Fruit fly (Drosophila melanogaster) whole organism, embryonic: Measurements from ENCODE around the gene Tm1.
A peak's percentile ranks its signal among the peaks of the same experiment; 100 is the strongest.

Experiments
- Ada2b ChIP-seq: fragments of 200-800 bp; sonication (Bioruptor generic); IDR thresholded peaks from 2 replicates; pipeline ENCODE4 v1.3.6; 2022; ENCODE audit warnings: missing biosample characterization, missing genetic modification characterization
- Asciz ChIP-seq: fragments of 200-800 bp; sonication (Bioruptor generic); optimal IDR thresholded peaks from 2 replicates; lab custom pipeline; 2017; ENCODE audit warnings: missing biosample characterization, mild to moderate bottlenecking, missing genetic modification characterization, missing genetic modification reagents
- Atf6 ChIP-seq: fragments of 200-800 bp; sonication (Bioruptor generic); IDR thresholded peaks from 2 replicates; pipeline ENCODE4 v1.3.6; 2022; ENCODE audit warnings: missing biosample characterization, missing genetic modification characterization
- BtbVII ChIP-seq: fragments of 200-800 bp; sonication (Bioruptor generic); optimal IDR thresholded peaks from 3 replicates; lab custom pipeline; 2017; ENCODE audit warnings: missing biosample characterization, mild to moderate bottlenecking, missing genetic modification characterization
- Bteb2 ChIP-seq: fragments of 200-800 bp; sonication (Bioruptor generic); optimal IDR thresholded peaks from 2 replicates; lab custom pipeline; 2016; ENCODE audit warnings: missing biosample characterization, missing genetic modification characterization
- CG10267 ChIP-seq: fragments of 200-800 bp; sonication (Bioruptor generic); optimal IDR thresholded peaks from 2 replicates; lab custom pipeline; 2018; ENCODE audit warnings: missing biosample characterization, mild to moderate bottlenecking, missing genetic modification characterization, moderate library complexity
- CG10321 ChIP-seq: fragments of 200-800 bp; sonication (Bioruptor generic); IDR thresholded peaks from 2 replicates; pipeline ENCODE4 v1.3.6; 2022; ENCODE audit warnings: missing biosample characterization, missing genetic modification characterization
- CG10366 ChIP-seq: fragments of 200-800 bp; sonication (Bioruptor generic); IDR thresholded peaks from 2 replicates; pipeline ENCODE4 v1.3.6; 2022; ENCODE audit warnings: missing biosample characterization, missing genetic modification characterization
- CG10543 ChIP-seq: fragments of 200-800 bp; sonication (Bioruptor generic); optimal IDR thresholded peaks from 3 replicates; lab custom pipeline; 2017; ENCODE audit warnings: missing biosample characterization, mild to moderate bottlenecking, missing genetic modification characterization, moderate library complexity
- CG10979 ChIP-seq: fragments of 200-800 bp; sonication (Bioruptor generic); optimal IDR thresholded peaks from 2 replicates; lab custom pipeline; 2018; ENCODE audit warnings: missing biosample characterization, mild to moderate bottlenecking, missing genetic modification characterization, moderate library complexity
- CG12219 ChIP-seq: fragments of 200-800 bp; sonication (Bioruptor generic); optimal IDR thresholded peaks from 3 replicates; lab custom pipeline; 2018; ENCODE audit warnings: missing biosample characterization, mild to moderate bottlenecking, missing genetic modification characterization
- CG1602 ChIP-seq: fragments of 200-800 bp; sonication (Bioruptor generic); optimal IDR thresholded peaks from 3 replicates; lab custom pipeline; 2016; ENCODE audit warnings: missing biosample characterization, missing genetic modification characterization
- CG17385 ChIP-seq: fragments of 200-800 bp; sonication (Bioruptor generic); optimal IDR thresholded peaks from 3 replicates; lab custom pipeline; 2018; ENCODE audit warnings: missing biosample characterization, mild to moderate bottlenecking, missing genetic modification characterization
- CG17802 ChIP-seq: fragments of 200-800 bp; sonication (Bioruptor generic); optimal IDR thresholded peaks from 2 replicates; lab custom pipeline; 2018; ENCODE audit warnings: missing biosample characterization, mild to moderate bottlenecking, missing genetic modification characterization, moderate library complexity
- CG18619 ChIP-seq: fragments of 200-800 bp; sonication (Bioruptor generic); optimal IDR thresholded peaks from 3 replicates; lab custom pipeline; 2017; ENCODE audit warnings: missing biosample characterization, mild to moderate bottlenecking, missing genetic modification characterization
- CG2120 ChIP-seq: fragments of 200-800 bp; sonication (Bioruptor generic); optimal IDR thresholded peaks from 3 replicates; lab custom pipeline; 2016; ENCODE audit warnings: missing biosample characterization, missing genetic modification characterization
- CG2678 ChIP-seq: fragments of 200-800 bp; sonication (Bioruptor generic); optimal IDR thresholded peaks from 3 replicates; lab custom pipeline; 2019; ENCODE audit warnings: missing biosample characterization, mild to moderate bottlenecking, missing genetic modification characterization, moderate library complexity
- CG2875 ChIP-seq: fragments of 200-800 bp; sonication (Bioruptor generic); optimal IDR thresholded peaks from 2 replicates; lab custom pipeline; 2017; ENCODE audit warnings: missing biosample characterization, mild to moderate bottlenecking, missing genetic modification characterization, missing genetic modification reagents
- CG30431 ChIP-seq: fragments of 200-800 bp; sonication (Bioruptor generic); optimal IDR thresholded peaks from 2 replicates; lab custom pipeline; 2017; ENCODE audit warnings: missing biosample characterization, missing genetic modification characterization
- CG31441 ChIP-seq: fragments of 200-800 bp; sonication (Bioruptor generic); IDR thresholded peaks from 2 replicates; pipeline ENCODE4 v1.3.6; 2022; ENCODE audit warnings: missing biosample characterization, missing genetic modification characterization
- CG43689 ChIP-seq: fragments of 200-800 bp; sonication (Bioruptor generic); IDR thresholded peaks from 2 replicates; pipeline ENCODE4 v1.3.6; 2022; ENCODE audit warnings: missing biosample characterization, missing genetic modification characterization
- CG7271 ChIP-seq: fragments of 200-800 bp; sonication (Bioruptor generic); optimal IDR thresholded peaks from 2 replicates; lab custom pipeline; 2018; ENCODE audit warnings: missing biosample characterization, mild to moderate bottlenecking, missing genetic modification characterization, moderate library complexity
- CG7839 ChIP-seq: fragments of 200-800 bp; sonication (Bioruptor generic); optimal IDR thresholded peaks from 3 replicates; lab custom pipeline; 2018; ENCODE audit warnings: missing biosample characterization, mild to moderate bottlenecking, missing genetic modification characterization, moderate library complexity
- CG7987 ChIP-seq: fragments of 200-800 bp; sonication (Bioruptor generic); optimal IDR thresholded peaks from 2 replicates; lab custom pipeline; 2018; ENCODE audit warnings: missing biosample characterization, mild to moderate bottlenecking, missing genetic modification characterization, moderate library complexity
- CG8290 ChIP-seq, 3 experiments: fragments of 200-800 bp; sonication (Bioruptor generic); optimal IDR thresholded peaks; 2 replicates each; lab custom pipeline; 2016 to 2019; ENCODE audit warnings: missing biosample characterization in 3 of 3, missing genetic modification characterization in 3 of 3, mild to moderate bottlenecking in 2 of 3, moderate library complexity in 1 of 3
- Dek ChIP-seq: fragments of 200-800 bp; sonication (Bioruptor generic); optimal IDR thresholded peaks from 3 replicates; lab custom pipeline; 2019; ENCODE audit warnings: missing biosample characterization, mild to moderate bottlenecking, missing genetic modification characterization, moderate library complexity
- Dp ChIP-seq: fragments of 200-800 bp; sonication (Bioruptor generic); optimal IDR thresholded peaks from 2 replicates; lab custom pipeline; 2018; ENCODE audit warnings: missing biosample characterization, mild to moderate bottlenecking, missing genetic modification characterization, moderate library complexity
- Ets97D ChIP-seq: fragments of 200-800 bp; sonication (Bioruptor generic); optimal IDR thresholded peaks from 3 replicates; lab custom pipeline; 2016; ENCODE audit warnings: missing biosample characterization, missing genetic modification characterization
- Fer2 ChIP-seq: fragments of 200-800 bp; sonication (Bioruptor generic); optimal IDR thresholded peaks from 2 replicates; lab custom pipeline; 2018; ENCODE audit warnings: missing biosample characterization, mild to moderate bottlenecking, missing genetic modification characterization, moderate library complexity
- Gsc ChIP-seq: fragments of 200-800 bp; sonication (Bioruptor generic); IDR thresholded peaks from 2 replicates; pipeline ENCODE4 v1.3.6; 2022; ENCODE audit warnings: missing biosample characterization, missing genetic modification characterization
- Rfx ChIP-seq: fragments of 200-800 bp; sonication (Bioruptor generic); IDR thresholded peaks from 2 replicates; pipeline ENCODE4 v1.3.6; 2022; ENCODE audit warnings: missing biosample characterization, missing genetic modification characterization
- Six4 ChIP-seq: fragments of 200-800 bp; sonication (Bioruptor generic); optimal IDR thresholded peaks from 2 replicates; lab custom pipeline; 2016; ENCODE audit warnings: missing biosample characterization, missing genetic modification characterization
- Taf1 ChIP-seq: fragments of 200-800 bp; sonication (Bioruptor generic); IDR thresholded peaks from 2 replicates; pipeline ENCODE4 v1.3.6; 2022; ENCODE audit warnings: missing biosample characterization, missing genetic modification characterization
- az2 ChIP-seq: fragments of 200-800 bp; sonication (Bioruptor generic); optimal IDR thresholded peaks from 3 replicates; lab custom pipeline; 2016; ENCODE audit warnings: missing biosample characterization, missing genetic modification characterization
- bowl ChIP-seq: fragments of 200-800 bp; sonication (Bioruptor generic); IDR thresholded peaks from 2 replicates; pipeline ENCODE4 v1.3.6; 2022; ENCODE audit warnings: missing biosample characterization, missing genetic modification characterization
- dmrt11E ChIP-seq: fragments of 200-800 bp; sonication (Bioruptor generic); optimal IDR thresholded peaks from 3 replicates; lab custom pipeline; 2018; ENCODE audit warnings: missing biosample characterization, mild to moderate bottlenecking, missing genetic modification characterization, moderate library complexity
- grau ChIP-seq: fragments of 200-800 bp; optimal IDR thresholded peaks from 3 replicates; lab custom pipeline; 2019; ENCODE audit warnings: missing biosample characterization, mild to moderate bottlenecking, missing genetic modification characterization, moderate library complexity
- hb ChIP-seq: fragments of 200-800 bp; sonication (Bioruptor generic); IDR thresholded peaks from 3 replicates; pipeline ENCODE4 v1.3.6; 2022; ENCODE audit warnings: missing biosample characterization, missing genetic modification characterization; ENCODE audit not compliant: partially characterized antibody
- lmd ChIP-seq: fragments of 200-800 bp; sonication (Bioruptor generic); IDR thresholded peaks from 2 replicates; pipeline ENCODE4 v1.3.6; 2022; ENCODE audit warnings: missing biosample characterization, missing genetic modification characterization
- maf-S ChIP-seq: fragments of 200-800 bp; sonication (Bioruptor generic); optimal IDR thresholded peaks from 2 replicates; lab custom pipeline; 2016; ENCODE audit warnings: missing biosample characterization, missing genetic modification characterization
- shn ChIP-seq: fragments of 200-800 bp; sonication (Bioruptor generic); optimal IDR thresholded peaks from 3 replicates; lab custom pipeline; 2016; ENCODE audit warnings: missing biosample characterization, missing genetic modification characterization
- slbo ChIP-seq: fragments of 200-800 bp; sonication (Bioruptor generic); IDR thresholded peaks from 2 replicates; pipeline ENCODE4 v1.3.6; 2022; ENCODE audit warnings: missing biosample characterization, missing genetic modification characterization
- slou ChIP-seq: fragments of 200-800 bp; sonication (Bioruptor generic); optimal IDR thresholded peaks from 3 replicates; lab custom pipeline; 2016; ENCODE audit warnings: missing biosample characterization, missing genetic modification characterization
- tll ChIP-seq, 2 experiments: fragments of 200-800 bp in 1 of 2; fragments of >200 bp in 1 of 2; sonication (Bioruptor generic) in 1 of 2; optimal IDR thresholded peaks; 2 replicates each; lab custom pipeline; 2017 to 2019; ENCODE audit warnings: missing biosample characterization in 2 of 2, missing genetic modification characterization in 2 of 2, mild to moderate bottlenecking in 1 of 2, moderate library complexity in 1 of 2
- trem ChIP-seq: fragments of 200-800 bp; optimal IDR thresholded peaks from 3 replicates; lab custom pipeline; 2019; ENCODE audit warnings: missing biosample characterization, mild to moderate bottlenecking, missing genetic modification characterization, moderate library complexity
- trh ChIP-seq: fragments of 200-800 bp; sonication (Bioruptor generic); optimal IDR thresholded peaks from 2 replicates; lab custom pipeline; 2016; ENCODE audit warnings: missing biosample characterization, missing genetic modification characterization
- wor ChIP-seq: fragments of 200-800 bp; sonication (Bioruptor generic); IDR thresholded peaks from 2 replicates; pipeline ENCODE4 v1.3.6; 2022; ENCODE audit warnings: missing biosample characterization, missing genetic modification characterization
- yki ChIP-seq: fragments of >200 bp; optimal IDR thresholded peaks from 3 replicates; lab custom pipeline; 2018
- zen ChIP-seq: fragments of 200-800 bp; sonication (Bioruptor generic); optimal IDR thresholded peaks from 3 replicates; lab custom pipeline; 2018; ENCODE audit warnings: missing biosample characterization, mild to moderate bottlenecking, missing genetic modification characterization, moderate library complexity

The Tm1 gene

DNA sequence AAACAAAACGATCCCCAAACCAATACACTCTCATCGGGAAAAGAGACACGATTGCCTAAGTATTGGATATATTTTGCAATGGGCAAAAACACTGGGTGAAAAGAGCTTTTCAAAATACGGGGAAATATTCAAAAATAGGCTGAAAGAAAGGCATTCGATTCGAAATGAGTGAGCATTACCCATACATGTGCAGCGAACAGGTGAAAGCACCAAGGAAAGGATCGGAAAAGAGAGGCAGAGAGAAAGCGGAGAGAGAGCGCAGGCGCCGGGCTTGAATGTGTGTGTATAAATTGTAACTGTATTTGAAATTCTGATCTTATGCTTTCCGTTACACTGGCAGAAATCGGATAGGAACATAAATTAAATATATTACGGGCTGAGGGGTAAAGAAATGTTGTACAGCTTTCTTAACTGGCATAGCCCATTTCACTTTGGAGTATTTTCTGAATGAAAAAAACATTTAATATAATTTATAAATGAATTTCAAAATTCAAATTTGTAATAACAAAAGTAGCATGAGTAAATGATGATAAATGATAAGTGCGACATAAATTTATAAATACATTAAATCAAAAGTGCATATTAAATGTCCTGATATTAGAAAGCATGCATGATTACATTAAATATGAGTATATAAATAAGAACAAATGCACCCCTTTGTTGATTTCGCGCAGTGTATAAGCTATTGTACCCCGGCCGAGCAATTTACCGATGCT, 2.8 kb downstream of the Tm1 start (continued):
- TF ChIP-seq Fer2 (tag; lab: Kevin White, UChicago): no peak
- peak; percentile 32 for TF ChIP-seq CG2120 (GFP tag; lab: Kevin White, UChicago)
- TF ChIP-seq Gsc (GFP tag; lab: Robert Waterston, UW): no peak
- TF ChIP-seq CG18619 (GFP tag; lab: Kevin White, UChicago): peak; percentile 76
- TF ChIP-seq bowl (GFP tag; lab: Robert Waterston, UW): no peak
- peak; percentile 51 for TF ChIP-seq slbo (GFP tag; lab: Robert Waterston, UW)
- TF ChIP-seq Bteb2 (GFP tag; lab: Kevin White, UChicago): peak; percentile 29
- peak; percentile 65 for TF ChIP-seq CG8290 (GFP tag; optimal IDR thresholded peaks at IDR 0.05; lab: Kevin White, UChicago)
- peak in 1 of 2 experiments; percentile 16 for TF ChIP-seq CG8290 (tag; optimal IDR thresholded peaks at IDR 0.05; lab: Kevin White, UChicago)
- peak; percentile 76 for TF ChIP-seq CG10267 (tag; lab: Kevin White, UChicago)
- peak; percentile 79 for TF ChIP-seq az2 (GFP tag; lab: Kevin White, UChicago)
- TF ChIP-seq Asciz (GFP tag; lab: Kevin White, UChicago): peak; percentile 59
- TF ChIP-seq CG7987 (GFP tag; lab: Kevin White, UChicago): no peak
- no peak for TF ChIP-seq maf-S
- peak; percentile 51 for TF ChIP-seq CG17385 (GFP tag; lab: Kevin White, UChicago)
- TF ChIP-seq CG7271 (tag; lab: Kevin White, UChicago): peak; percentile 16
- peak; percentile 78 for TF ChIP-seq CG1602 (GFP tag; lab: Kevin White, UChicago)
- peak; percentile 7 for TF ChIP-seq CG17802 (tag; lab: Kevin White, UChicago)
- 0 out of 2 replicates have a peak, but pooled peaks have one; percentile 6 for TF ChIP-seq CG10321 (GFP tag; lab: Robert Waterston, UW)
- TF ChIP-seq wor (GFP tag; lab: Robert Waterston, UW): peak; percentile 28; the same call in 1 of the 2 replicates
- TF ChIP-seq Rfx: peak; percentile 47; the same call in 1 of the 2 replicates
- peak; percentile 87 for TF ChIP-seq CG2678 (tag; lab: Kevin White, UChicago)
- TF ChIP-seq tll (GFP tag; optimal IDR thresholded peaks at IDR 0.05; lab: Kevin White, UChicago): peak in 1 of 2 experiments; percentile 13
- peak; percentile 67 for TF ChIP-seq zen
- TF ChIP-seq Ada2b (GFP tag; lab: Robert Waterston, UW): peak; percentile 19; the same call in 1 of the 2 replicates
- peak; percentile 20 for TF ChIP-seq Dek (tag; lab: Kevin White, UChicago)
- peak; percentile 85 for TF ChIP-seq dmrt11E (tag; lab: Kevin White, UChicago)
- TF ChIP-seq Ets97D (GFP tag; lab: Kevin White, UChicago): no peak
- no peak for TF ChIP-seq Dp (GFP tag; lab: Kevin White, UChicago)
- no peak for TF ChIP-seq CG43689 (GFP tag; lab: Robert Waterston, UW)
- peak; percentile 60 for TF ChIP-seq lmd (GFP tag; lab: Robert Waterston, UW)
- TF ChIP-seq CG31441 (GFP tag; lab: Robert Waterston, UW): peak; percentile 86
- peak; percentile 87 for TF ChIP-seq CG10979 (tag; lab: Kevin White, UChicago)
- TF ChIP-seq shn (GFP tag; lab: Kevin White, UChicago): no peak
- TF ChIP-seq CG7839 (tag; lab: Kevin White, UChicago): peak; percentile 82
- TF ChIP-seq grau (tag; lab: Kevin White, UChicago): peak; percentile 80
- no peak for TF ChIP-seq Taf1 (GFP tag; lab: Robert Waterston, UW)
- TF ChIP-seq CG12219 (GFP tag; lab: Kevin White, UChicago): peak; percentile 20
- peak; percentile 40 for TF ChIP-seq BtbVII (GFP tag; lab: Kevin White, UChicago)
- TF ChIP-seq CG10543 (GFP tag; lab: Kevin White, UChicago): peak; percentile 35
- peak; percentile 65 for TF ChIP-seq CG30431 (GFP tag; lab: Kevin White, UChicago)
- no peak for TF ChIP-seq Atf6 (GFP tag; lab: Robert Waterston, UW)
- TF ChIP-seq hb: no peak
- peak; percentile 14 for TF ChIP-seq yki (lab: Kevin White, UChicago)
- no peak for TF ChIP-seq slou (GFP tag; lab: Kevin White, UChicago)
- TF ChIP-seq trh: peak; percentile 41
- TF ChIP-seq trem (tag; lab: Kevin White, UChicago): peak; percentile 71
- peak; percentile 74 for TF ChIP-seq Six4
- no peak for TF ChIP-seq CG10366 (GFP tag; lab: Robert Waterston, UW)
- peak; percentile 75 for TF ChIP-seq CG2875 (GFP tag; lab: Kevin White, UChicago)
